Fruit fly (Drosophila melanogaster): ENCODE results near the gene CG3726.
"Not testable (repeated sequence)": the region's sequence is repeated elsewhere in the genome, so short reads cannot be mapped to it uniquely, and the experiment has no call there.

The CG3726 gene

DNA sequence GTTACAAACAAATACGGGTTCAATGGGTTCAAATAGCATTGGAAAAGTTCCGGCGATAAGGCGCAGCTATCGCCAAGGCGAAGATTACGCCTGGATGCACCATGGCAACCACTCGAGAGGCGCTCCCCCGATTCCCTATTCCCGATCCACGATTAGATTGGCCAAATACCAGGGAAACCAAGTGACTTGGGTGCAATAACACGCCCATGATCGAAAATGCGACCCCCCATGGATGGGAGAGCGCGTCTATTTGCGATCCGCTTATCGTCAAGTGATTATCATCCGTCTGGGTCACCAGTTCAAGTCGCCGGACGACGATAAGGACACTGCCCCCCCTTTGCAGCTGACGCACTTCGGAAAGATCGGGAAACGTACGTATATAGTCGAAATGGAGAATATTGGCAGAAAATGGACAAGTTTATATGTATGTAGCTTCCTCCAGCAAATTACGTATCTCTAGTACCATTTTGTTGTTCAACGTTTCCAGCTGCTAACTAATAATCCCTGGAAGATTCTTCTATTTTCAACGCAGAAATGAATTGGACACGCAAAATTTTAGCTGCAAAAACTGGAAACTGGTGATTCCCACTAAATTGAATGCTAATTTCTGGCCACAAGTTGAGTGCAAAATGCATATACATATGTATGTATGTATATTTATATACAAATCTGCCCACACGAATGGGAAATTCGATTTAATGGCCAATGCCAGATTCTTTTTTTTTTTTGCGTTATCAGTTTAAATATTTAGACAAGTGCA, 1.7 kb upstream of the CG3726 start:
- peak; percentile 41 for TF ChIP-seq noc (tag; optimal IDR thresholded peaks at IDR 0.05)

DNA sequence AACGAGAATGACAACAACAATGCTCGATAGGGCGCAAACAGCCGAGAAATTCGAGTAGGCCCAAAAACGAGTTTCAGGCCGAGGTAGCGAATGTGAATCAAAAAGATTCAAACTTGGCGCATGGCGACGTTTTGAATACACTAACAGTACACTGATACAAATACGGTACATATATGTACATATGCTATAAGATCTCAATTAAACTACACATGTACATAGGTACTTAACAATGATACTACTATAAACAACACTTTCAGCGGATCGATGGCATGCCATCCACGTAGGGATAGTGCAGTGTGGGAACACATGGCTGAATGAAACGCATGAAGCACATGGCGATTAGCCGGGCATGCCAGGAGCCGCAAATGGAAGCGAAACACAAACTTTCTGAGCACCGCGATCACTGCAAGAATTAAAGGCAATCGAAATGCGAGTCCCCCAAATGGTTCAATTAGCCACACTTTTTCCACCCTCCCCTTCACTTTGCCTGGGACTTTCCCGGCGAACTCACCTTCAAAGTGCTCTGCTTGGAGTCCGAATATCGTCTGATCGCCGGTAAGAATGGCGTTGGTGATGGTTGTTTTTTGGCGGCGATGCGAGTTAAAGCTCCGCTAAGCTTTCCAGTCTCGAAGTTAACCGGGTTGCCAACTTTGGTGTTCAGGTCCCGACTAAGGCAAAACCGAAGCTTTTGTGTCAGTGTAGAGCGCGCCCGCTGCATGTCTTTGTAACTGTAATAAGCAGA, 974 bp upstream of the CG3726 start:
- peak; percentile 7 for TF ChIP-seq noc (tag; optimal IDR thresholded peaks at IDR 0.05)

DNA sequence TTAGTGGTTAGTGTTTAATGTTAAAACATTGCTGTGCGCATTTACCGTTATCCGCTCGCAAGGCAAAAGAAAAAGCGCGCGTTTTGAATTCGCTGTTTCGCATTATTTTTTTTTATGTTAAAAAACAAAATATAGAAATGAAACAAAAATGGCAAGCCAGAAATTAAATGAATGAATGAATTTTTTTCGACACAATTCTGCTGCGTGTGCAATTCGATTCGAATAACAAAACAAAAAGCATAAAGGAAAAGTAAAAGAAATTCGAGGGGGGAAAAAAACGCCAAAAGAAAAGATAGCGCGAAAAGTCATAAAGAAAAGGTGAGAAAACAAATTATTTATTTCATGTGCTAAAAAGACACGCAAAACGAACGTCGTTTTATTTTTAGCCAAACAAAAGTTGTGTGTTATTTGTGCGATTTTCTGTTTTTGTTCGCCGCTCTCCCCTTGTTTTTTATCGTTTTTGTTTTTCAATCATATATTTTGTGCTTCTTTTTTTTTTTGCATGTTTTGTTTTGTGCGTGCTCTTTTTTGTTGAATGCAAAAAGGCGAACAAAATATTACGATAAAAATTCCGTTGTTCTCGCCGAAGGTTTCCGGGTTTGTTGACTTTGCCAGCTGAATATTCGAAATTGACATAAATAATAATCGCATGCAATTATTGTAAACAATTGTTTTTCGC, 552 bp downstream of the CG3726 start:
- TF ChIP-seq noc (tag; optimal IDR thresholded peaks at IDR 0.05), result no peak

DNA sequence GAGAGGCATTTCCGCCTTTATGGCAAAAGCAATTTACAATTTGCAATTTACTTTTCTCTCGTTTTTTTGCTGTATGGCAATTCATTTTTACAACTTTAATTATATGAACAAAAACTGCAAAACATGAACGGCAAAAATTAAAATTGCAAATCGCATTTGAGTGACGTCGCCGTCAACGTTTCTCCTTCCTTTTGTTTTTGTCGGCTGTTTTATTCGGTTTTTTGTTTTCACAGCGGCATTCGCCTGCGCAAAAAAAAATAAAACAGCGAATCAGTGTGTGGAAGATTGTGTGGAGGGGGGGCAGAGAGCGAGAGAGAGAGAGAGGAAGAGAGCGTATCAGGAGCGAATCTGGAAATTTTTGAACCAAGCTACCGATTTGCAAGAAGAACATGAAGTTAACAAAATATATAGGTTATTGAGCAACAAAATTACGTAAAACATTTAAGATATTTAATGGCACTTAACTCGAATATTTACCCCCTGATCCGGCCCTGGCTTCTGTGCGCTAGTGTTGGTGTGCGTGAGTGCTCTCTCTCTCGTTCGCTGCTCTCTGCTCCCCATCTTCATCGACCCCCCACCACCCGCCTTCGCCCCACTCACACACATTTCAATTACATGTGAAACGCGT, 1.7 kb downstream of the CG3726 start:
- peak; percentile 97 for TF ChIP-seq noc (tag; optimal IDR thresholded peaks at IDR 0.05)

DNA sequence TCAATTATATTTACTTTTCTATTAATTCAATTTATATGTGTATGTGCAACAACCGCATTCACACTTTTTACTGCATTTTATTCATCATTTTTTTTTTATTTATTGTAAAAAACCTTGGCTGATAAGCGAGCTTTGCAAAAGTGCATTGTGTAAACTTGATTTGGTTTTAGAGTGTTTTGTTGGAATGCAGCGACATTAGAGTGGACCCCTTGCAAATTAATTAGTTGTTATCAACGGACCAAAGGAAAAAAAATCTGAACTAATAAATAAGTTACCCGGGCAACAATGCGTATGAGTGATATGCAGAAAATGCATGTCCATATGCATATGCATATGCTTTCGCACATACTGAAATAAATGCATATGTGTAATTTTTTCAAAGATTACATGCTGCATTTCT, 4.0 kb downstream of the CG3726 start:
- no peak for TF ChIP-seq noc (tag; optimal IDR thresholded peaks at IDR 0.05)

DNA sequence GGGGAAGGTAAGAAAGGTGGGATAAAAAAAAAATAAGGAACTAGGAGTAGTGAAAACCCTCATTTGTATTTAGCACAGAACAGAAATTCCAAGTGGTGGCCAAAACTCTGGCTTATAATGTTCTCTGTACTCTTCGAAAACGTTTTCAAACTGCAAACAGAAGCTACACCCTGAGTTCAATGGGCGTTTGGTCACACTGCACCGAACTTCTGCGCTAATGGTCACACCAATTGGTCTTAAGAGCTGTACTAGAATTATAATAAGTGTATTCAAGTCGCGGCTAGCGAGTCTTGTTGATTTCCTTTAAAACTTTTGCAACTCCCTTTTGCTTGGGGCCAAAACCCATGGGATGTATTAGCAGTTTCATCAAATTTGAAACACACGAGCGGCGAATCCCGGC, 5.2 kb downstream of the CG3726 start:
- TF ChIP-seq noc (tag; optimal IDR thresholded peaks at IDR 0.05), result no peak

DNA sequence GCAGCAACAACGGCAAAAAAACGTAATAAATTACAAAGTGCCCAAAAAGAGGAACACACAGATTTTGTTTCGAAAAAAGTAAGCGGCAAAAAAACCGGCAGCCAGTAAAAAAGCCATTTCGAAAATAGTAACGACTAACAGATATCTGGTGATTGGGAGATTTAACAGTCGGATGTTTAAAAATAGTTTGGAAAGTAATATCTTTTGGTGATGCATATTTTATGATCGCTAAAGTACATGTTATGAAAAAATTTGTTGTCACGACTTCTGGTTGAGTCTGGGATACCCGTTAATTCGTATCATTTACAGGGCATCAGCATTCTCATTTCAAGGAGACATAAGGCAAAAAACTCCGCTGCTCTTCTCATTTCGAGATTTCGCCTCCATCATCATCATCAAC, 6.2 kb downstream of the CG3726 start:
- TF ChIP-seq noc (tag; optimal IDR thresholded peaks at IDR 0.05), result no peak

DNA sequence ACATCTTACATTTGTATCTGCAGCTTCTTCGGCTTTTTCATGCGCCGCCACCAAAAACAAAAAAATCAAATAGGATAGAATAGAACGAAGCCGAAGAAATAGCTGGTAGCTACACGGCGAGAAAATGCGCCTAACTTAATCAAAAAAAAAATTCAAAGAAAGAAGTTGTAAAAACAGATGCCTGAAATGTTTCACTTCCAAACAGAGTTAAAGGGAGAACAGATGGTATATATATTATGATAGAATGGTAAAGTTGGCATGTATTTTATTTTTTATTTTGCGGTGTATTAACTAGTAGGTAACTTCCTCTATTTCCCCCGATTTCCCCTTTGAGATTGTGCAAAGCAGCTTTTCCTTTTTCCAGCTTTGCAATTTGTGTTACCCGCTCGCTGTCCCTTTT, 7.5 kb downstream of the CG3726 start:
- TF ChIP-seq noc (tag; optimal IDR thresholded peaks at IDR 0.05), result no peak

DNA sequence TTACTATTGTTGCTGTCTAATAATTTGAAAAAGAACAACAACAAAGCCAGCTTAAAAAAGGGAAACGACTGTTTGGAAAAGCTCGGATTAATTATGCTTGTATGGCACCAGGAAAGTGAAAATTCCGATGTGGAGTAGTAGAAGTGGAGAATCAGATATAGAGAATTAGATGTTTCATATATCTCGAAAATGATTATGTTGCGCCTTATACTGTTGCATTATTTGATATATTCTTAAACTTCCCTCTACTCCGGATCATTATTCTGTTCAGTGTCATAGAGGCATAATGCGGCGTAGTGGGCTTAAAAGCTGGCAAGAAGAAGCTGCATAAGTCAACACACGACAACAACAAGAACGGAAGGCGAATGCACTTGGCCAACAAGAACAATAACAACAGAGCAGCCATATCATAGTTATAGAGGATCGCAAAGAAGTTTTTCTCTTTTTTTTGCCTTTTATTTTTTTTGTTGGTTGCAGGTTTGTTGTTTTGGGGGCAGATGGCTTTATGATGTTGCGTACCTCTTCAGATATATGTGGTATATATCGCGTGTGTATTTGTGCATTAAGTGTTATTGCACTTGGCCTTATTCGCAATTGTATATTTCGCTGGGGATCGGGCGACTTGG, 9.0 kb downstream of the CG3726 start:
- TF ChIP-seq noc (tag; optimal IDR thresholded peaks at IDR 0.05), result no peak

DNA sequence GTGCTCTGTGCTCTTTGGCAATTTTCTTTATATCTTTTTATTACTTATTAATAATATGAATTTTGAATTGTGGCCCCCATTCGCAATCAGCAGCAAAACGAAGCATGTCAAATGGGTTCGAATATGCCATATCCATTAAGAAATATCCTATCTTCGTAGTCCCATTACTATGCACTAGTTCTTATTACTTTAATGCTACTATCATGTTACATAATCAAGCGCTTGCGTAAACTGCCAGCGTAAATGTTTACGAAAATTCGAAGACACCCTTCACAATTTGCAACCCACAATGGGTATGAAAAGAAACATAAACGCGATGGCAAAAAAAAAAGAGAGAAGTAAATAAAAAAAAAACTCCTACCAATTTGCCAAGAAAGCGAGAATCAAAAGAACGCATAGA, 9.8 kb downstream of the CG3726 start:
- peak; percentile 7 for TF ChIP-seq noc (tag; optimal IDR thresholded peaks at IDR 0.05)

DNA sequence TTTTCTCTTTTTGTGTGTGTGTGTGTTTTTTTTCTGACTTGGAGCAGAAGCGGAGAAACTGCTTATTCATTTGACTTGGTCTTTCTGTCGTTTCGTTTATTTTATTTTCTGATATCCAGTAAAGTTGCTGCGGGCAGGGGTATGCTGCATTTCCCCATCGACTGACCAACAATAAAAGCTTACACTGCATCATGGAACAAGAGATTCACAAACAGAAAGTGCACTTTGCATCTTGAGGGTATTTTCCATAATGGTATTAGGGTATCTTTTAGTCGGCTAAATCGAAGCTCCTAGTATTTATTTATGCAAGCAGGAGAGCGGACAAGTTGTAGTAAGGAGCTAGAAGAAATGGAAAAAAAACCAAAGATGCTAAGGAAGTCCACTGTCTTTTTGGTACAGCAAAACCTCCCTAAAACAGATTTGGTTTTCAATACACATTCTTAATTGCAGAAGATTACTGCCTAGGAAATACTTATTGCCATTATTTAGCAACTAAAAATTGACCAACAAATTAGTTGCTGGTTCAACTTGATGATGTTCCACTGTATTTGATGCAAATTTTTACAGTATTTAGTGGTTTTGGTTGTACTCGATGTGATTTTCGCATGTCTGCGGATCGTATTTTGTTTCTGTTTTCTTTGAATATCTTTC, 15.6 kb downstream of the CG3726 start:
- peak; percentile 27 for TF ChIP-seq noc (tag; optimal IDR thresholded peaks at IDR 0.05)

DNA sequence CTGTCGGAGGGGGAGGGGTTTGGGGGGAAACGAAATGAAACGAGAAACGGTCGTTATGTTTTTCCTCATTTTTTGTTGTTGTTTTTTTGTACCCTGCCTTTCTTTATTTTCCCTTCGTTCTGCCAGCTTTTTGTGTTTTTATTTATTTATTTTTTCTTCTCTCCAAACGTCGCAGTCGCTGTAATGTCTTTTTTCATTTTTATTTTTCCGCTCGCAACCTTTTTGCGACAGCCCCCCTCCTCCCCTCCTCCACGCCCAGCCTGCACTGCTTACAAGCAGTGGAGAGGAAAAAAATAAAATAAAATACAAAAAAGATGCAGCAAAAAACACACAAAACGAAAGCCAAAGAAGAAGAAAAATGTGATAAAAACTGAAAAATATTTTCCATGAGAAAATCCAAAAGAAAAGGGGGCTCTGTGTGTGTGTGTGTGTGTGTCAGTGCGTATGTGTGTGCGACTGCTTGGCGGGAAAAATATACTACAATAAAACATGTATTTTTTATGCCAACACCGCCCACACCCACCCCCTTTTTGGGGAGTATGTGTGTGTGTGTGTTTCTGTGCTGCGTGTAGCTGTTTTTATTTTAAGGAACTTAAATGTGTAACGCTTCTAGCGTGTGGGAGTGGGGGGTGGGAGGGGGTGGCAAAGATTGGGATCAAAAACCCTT, 18.3 kb downstream of the CG3726 start:
- no peak for TF ChIP-seq noc (tag; optimal IDR thresholded peaks at IDR 0.05)

DNA sequence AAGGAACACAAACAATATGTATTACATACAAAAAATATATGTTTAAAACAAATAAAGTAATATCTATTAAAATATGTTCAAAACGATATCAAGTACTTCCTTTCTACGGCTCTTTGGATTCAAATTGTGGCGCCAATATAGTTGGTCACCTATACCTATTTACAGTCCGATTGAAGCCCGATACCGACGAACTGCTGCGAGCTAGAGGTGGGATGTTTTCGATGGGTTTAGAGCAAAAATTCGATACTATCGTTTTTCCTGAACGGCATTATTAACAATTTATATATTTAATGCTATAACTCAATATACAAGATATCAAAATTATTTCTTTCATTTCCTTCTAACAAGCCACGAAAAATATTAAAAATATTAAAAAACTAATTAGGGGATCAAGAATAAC, 24.9 kb downstream of the CG3726 start:
- TF ChIP-seq noc (tag; optimal IDR thresholded peaks at IDR 0.05), result no peak

DNA sequence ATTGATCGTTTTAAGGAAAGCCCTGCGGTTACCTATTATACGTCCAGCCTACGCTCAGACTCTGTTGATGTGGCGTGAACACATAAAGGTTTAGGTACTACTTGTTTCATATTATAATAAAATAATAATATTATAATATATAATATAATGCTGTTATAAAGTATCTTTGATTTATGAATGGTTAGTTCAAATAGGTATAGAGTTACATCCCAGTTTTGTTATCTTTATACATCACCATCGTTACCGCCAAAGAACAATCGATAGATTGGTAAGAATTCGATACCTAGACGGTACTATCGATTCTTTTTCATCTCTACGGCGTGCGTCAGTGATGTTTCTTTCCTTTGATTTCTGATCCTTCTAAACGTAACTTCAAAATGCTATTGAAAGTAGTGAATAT, 25.4 kb downstream of the CG3726 start, which contains the start of gene CG12728:
Gene CG12728 (plus strand): TSS at position 301 of the 400 bp plus-strand sequence.
- not testable (repeated sequence) for TF ChIP-seq noc (tag; optimal IDR thresholded peaks at IDR 0.05)
